Worm (Caenorhabditis elegans) whole organism, early embryonic: Measurements from ENCODE around the gene bed-1.

Experiments
- ama-1 ChIP-seq: fragments of 150-350 bp; optimal IDR thresholded peaks from 2 replicates; lab custom pipeline; 2014
- ets-7 ChIP-seq: sonication (generic microtip); optimal IDR thresholded peaks from 2 replicates; lab custom pipeline; 2016; ENCODE audit warnings: missing genotype, missing genetic modification characterization, missing compliant biosample characterization
- hmg-4 ChIP-seq: fragments of 200-800 bp; sonication (Bioruptor generic); optimal IDR thresholded peaks from 2 replicates; lab custom pipeline; 2018; ENCODE audit warnings: mild to moderate bottlenecking, missing genetic modification characterization, missing compliant biosample characterization
- hnd-1 ChIP-seq: sonication (generic microtip); optimal IDR thresholded peaks from 2 replicates; lab custom pipeline; 2016; ENCODE audit warnings: missing genetic modification characterization, missing compliant biosample characterization
- scrt-1 ChIP-seq: fragments of 200-800 bp; sonication (Bioruptor generic); IDR thresholded peaks from 2 replicates; pipeline ENCODE4 v1.3.6; 2022; ENCODE audit warnings: missing genetic modification characterization, missing compliant biosample characterization

ce11 chrV:19076835-19077234 is 47.9 kb downstream of the bed-1 start:
- no peak for TF ChIP-seq ama-1 (lab: Kevin White, UChicago)
- TF ChIP-seq scrt-1: no peak
- TF ChIP-seq hnd-1 (tag; lab: Kevin White, UChicago): no peak
- no peak for TF ChIP-seq ets-7
- TF ChIP-seq hmg-4 (GFP tag; lab: Kevin White, UChicago): no peak
